Worm (Caenorhabditis elegans): Measurements from ENCODE around the gene T08G5.1.

The T08G5.1 gene

DNA sequence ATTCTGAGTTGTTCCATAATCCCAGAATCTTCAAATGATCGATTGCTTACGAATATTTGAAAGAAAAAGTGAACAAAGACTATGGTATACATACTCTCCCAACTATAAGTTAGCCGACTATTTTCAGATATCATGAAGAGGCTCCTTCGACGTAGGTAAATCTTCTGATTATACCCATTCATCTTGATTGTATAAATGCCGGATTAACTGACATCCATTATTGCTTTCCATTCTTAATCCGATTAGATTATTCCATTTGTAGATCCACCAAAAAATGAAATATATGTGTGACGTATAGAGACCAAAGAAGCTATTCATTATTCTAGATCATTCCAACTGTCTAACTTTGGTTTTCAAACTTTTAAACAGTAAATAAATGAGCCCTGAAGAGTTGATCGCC is 25.1 kb upstream of the T08G5.1 start (continued):
- TF ChIP-seq nhr-76 (tag; optimal IDR thresholded peaks at IDR 0.05) (no peak), elt-3 (tag; optimal IDR thresholded peaks at IDR 0.05) (no peak), swsn-7 (tag; optimal IDR thresholded peaks at IDR 0.05) (no peak), nhr-20 (tag; optimal IDR thresholded peaks at IDR 0.05) (no peak), nhr-85 (tag) (no peak), sptf-1 (tag; optimal IDR thresholded peaks at IDR 0.05) (no peak), unc-62 (GFP tag; optimal IDR thresholded peaks at IDR 0.05) (no peak), mep-1 (tag; optimal IDR thresholded peaks at IDR 0.05) (no peak), ceh-63 (GFP tag; optimal IDR thresholded peaks at IDR 0.05) (no peak), aly-2 (tag; optimal IDR thresholded peaks at IDR 0.05) (no peak), Y116A8C.19 (tag; optimal IDR thresholded peaks at IDR 0.05; ENCODE audit: borderline replicate concordance) (no peak), nhr-11 (tag; optimal IDR thresholded peaks at IDR 0.05) (no peak), sox-4 (tag; optimal IDR thresholded peaks at IDR 0.05) (peak; percentile 19), unc-130 (tag; optimal IDR thresholded peaks at IDR 0.05) (no peak)

DNA sequence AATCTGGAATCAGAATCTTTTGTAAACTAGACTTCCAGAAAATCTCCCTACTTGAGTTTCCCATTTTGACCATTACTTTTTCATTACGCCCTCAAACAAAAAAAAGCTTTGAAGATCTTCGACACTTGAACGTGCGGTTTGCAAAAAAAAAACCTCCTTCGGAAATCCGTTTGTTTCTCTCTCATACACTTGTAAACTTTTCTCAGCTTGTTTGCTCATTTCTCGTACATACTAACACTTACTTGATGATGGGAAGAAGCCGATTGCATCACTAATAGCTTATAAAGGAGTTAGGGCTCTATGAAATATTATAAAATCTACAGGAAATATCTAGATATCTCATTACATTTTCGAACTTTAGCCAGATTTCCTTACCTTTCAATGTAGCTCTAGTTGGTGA is 16.6 kb upstream of the T08G5.1 start:
- TF ChIP-seq fos-1 (tag; optimal IDR thresholded peaks at IDR 0.05) (no peak), efl-1 (optimal IDR thresholded peaks at IDR 0.05) (no peak), efl-1 (GFP tag; optimal IDR thresholded peaks at IDR 0.05 in 1 of 2) (peak in 1 of 2 experiments; percentile 56), nhr-19 (GFP tag; conservative IDR thresholded peaks at IDR 0.05) (no peak), ceh-82 (tag; optimal IDR thresholded peaks at IDR 0.05) (peak in 1 of 3 experiments; percentile 1), lin-14 (GFP tag; optimal IDR thresholded peaks at IDR 0.05) (peak; percentile 22), sox-4 (tag; optimal IDR thresholded peaks at IDR 0.05) (no peak), nhr-28 (tag; optimal IDR thresholded peaks at IDR 0.05) (no peak), fkh-10 (GFP tag; optimal IDR thresholded peaks at IDR 0.05) (peak; percentile 18), lsy-2 (tag; optimal IDR thresholded peaks at IDR 0.05) (no peak)

ce11 chrV:14002402-14002801 is 16.2 kb upstream of the T08G5.1 start:
- TF ChIP-seq hpl-2 (GFP tag; optimal IDR thresholded peaks at IDR 0.05) = no peak
- TF ChIP-seq skn-1 (tag; optimal IDR thresholded peaks at IDR 0.05) = no peak
- TF ChIP-seq nhr-237 (tag; optimal IDR thresholded peaks at IDR 0.05) = no peak
- no peak for TF ChIP-seq unc-86 (tag; optimal IDR thresholded peaks at IDR 0.05)
- TF ChIP-seq nhr-76 (tag; optimal IDR thresholded peaks at IDR 0.05) = no peak
- TF ChIP-seq sup-37 (GFP tag; optimal IDR thresholded peaks at IDR 0.05) = no peak
- TF ChIP-seq zip-4 (GFP tag; optimal IDR thresholded peaks at IDR 0.05) = no peak
- TF ChIP-seq C34B4.2 (tag; optimal IDR thresholded peaks at IDR 0.05) = no peak
- TF ChIP-seq irx-1 (tag; optimal IDR thresholded peaks at IDR 0.05) = no peak
- no peak for TF ChIP-seq snpc-4 (tag; optimal IDR thresholded peaks at IDR 0.05)
- TF ChIP-seq lin-13 (GFP tag; optimal IDR thresholded peaks at IDR 0.05) = no peak
- peak in 1 of 2 experiments; percentile 17 for TF ChIP-seq lsy-2 (tag; optimal IDR thresholded peaks at IDR 0.05)
- no peak for TF ChIP-seq ceh-90 (tag; optimal IDR thresholded peaks at IDR 0.05)
- no peak for TF ChIP-seq egl-13 (tag; optimal IDR thresholded peaks at IDR 0.05)
- peak in 1 of 2 experiments; percentile 42 for TF ChIP-seq lin-35 (GFP tag; optimal IDR thresholded peaks at IDR 0.05)
- peak; percentile 74 for TF ChIP-seq blmp-1 (tag; optimal IDR thresholded peaks at IDR 0.05)
- no peak for TF ChIP-seq ceh-8 (GFP tag; optimal IDR thresholded peaks at IDR 0.05)
- TF ChIP-seq lin-14 (GFP tag; optimal IDR thresholded peaks at IDR 0.05) = peak; percentile 40
- peak; percentile 45 for TF ChIP-seq dsc-1 (tag; optimal IDR thresholded peaks at IDR 0.05)
- TF ChIP-seq fkh-4 (tag; optimal IDR thresholded peaks at IDR 0.05; ENCODE audit: borderline replicate concordance) = no peak
- no peak for TF ChIP-seq ceh-88 (GFP tag; IDR thresholded peaks at IDR 0.05)
- TF ChIP-seq mdl-1 (tag; optimal IDR thresholded peaks at IDR 0.05) = peak in 1 of 2 experiments; percentile 0
- no peak for TF ChIP-seq unc-62 (GFP tag; optimal IDR thresholded peaks at IDR 0.05)
- no peak for TF ChIP-seq efl-3 (GFP tag; optimal IDR thresholded peaks at IDR 0.05)
- peak; percentile 8 for TF ChIP-seq unc-130 (tag; optimal IDR thresholded peaks at IDR 0.05)
- TF ChIP-seq dpl-1 (GFP tag; optimal IDR thresholded peaks at IDR 0.05) = no peak
- peak; percentile 53 for TF ChIP-seq snu-23 (GFP tag; optimal IDR thresholded peaks at IDR 0.05)
- no peak for TF ChIP-seq mab-9 (GFP tag; IDR thresholded peaks at IDR 0.05)
- peak; percentile 42 for TF ChIP-seq rnt-1 (tag; optimal IDR thresholded peaks at IDR 0.05)
- TF ChIP-seq nhr-85 (tag) = peak; percentile 23
- no peak for TF ChIP-seq alr-1 (tag; optimal IDR thresholded peaks at IDR 0.05; ENCODE audit: borderline replicate concordance)
- TF ChIP-seq nhr-12 (tag; optimal IDR thresholded peaks at IDR 0.05) = no peak
- peak; percentile 18 for TF ChIP-seq nhr-20 (tag; optimal IDR thresholded peaks at IDR 0.05)
- peak; percentile 32 for TF ChIP-seq nhr-71 (tag; optimal IDR thresholded peaks at IDR 0.05)
- no peak for TF ChIP-seq ces-1 (GFP tag; optimal IDR thresholded peaks at IDR 0.05)
